Worm (Caenorhabditis elegans) whole organism, late embryonic: Measurements from ENCODE around the gene F44A2.7.

ENCODE experiments used
- ceh-18 ChIP-seq: sonication (generic microtip); optimal IDR thresholded peaks from 2 replicates; lab custom pipeline; 2016; ENCODE audit warnings: missing genetic modification characterization, missing compliant biosample characterization
- ceh-2 ChIP-seq: sonication (generic microtip); optimal IDR thresholded peaks from 2 replicates; lab custom pipeline; 2016; ENCODE audit warnings: missing genotype, missing genetic modification characterization, missing compliant biosample characterization
- odd-2 ChIP-seq: sonication (generic microtip); optimal IDR thresholded peaks from 2 replicates; lab custom pipeline; 2017; ENCODE audit warnings: antibody characterized with exemption, mild to moderate bottlenecking, missing genetic modification characterization, missing compliant biosample characterization
- pros-1 ChIP-seq: fragments of 150-350 bp; optimal IDR thresholded peaks from 2 replicates; lab custom pipeline; 2014; ENCODE audit warnings: missing biosample characterization, missing genetic modification reagents, missing genetic modification characterization

- no peak for TF ChIP-seq odd-2 (tag; lab: Kevin White, UChicago)
- TF ChIP-seq ceh-2 (tag; lab: Kevin White, UChicago): no peak
- no peak for TF ChIP-seq pros-1 (tag; lab: Kevin White, UChicago)
- TF ChIP-seq ceh-18 (tag; lab: Kevin White, UChicago): no peak
Measured at ce11 chrV:9359674-9360073, 38.4 kb downstream of the F44A2.7 start, which contains the start of gene gpa-3.
